Worm (Caenorhabditis elegans) whole organism, young adult: ENCODE data around the gene H01M10.1.

Experiments used
- F33H1.4 ChIP-seq: fragments of 200-800 bp; sonication (Bioruptor generic); IDR thresholded peaks from 2 replicates; pipeline ENCODE4 v1.3.6; 2022; ENCODE audit warnings: missing genetic modification reagents, missing genetic modification characterization, missing compliant biosample characterization
- F37B4.10 ChIP-seq: fragments of 200-800 bp; sonication (Bioruptor generic); IDR thresholded peaks from 2 replicates; pipeline ENCODE4 v1.3.6; 2022; ENCODE audit warnings: missing genetic modification characterization, missing compliant biosample characterization
- F57A8.1 ChIP-seq: fragments of 200-800 bp; sonication (Bioruptor generic); optimal IDR thresholded peaks from 2 replicates; lab custom pipeline; 2018; ENCODE audit warnings: mild to moderate bottlenecking, missing genetic modification characterization, moderate library complexity, missing compliant biosample characterization
- F57C9.4 ChIP-seq: sonication (generic microtip); optimal IDR thresholded peaks from 2 replicates; lab custom pipeline; 2017; ENCODE audit warnings: mild to moderate bottlenecking, missing genetic modification characterization, missing compliant biosample characterization
- Y53G8AR.9 ChIP-seq: fragments of 200-800 bp; sonication (Bioruptor generic); conservative IDR thresholded peaks from 2 replicates; pipeline ENCODE4 v1.3.6; 2022; ENCODE audit warnings: missing genetic modification reagents, missing genetic modification characterization, missing compliant biosample characterization
- Y79H2A.3 ChIP-seq: fragments of 200-800 bp; sonication (Bioruptor generic); conservative IDR thresholded peaks from 2 replicates; pipeline ENCODE4 v1.3.6; 2022; ENCODE audit warnings: missing genetic modification reagents, missing genetic modification characterization, missing compliant biosample characterization
- Y95B8A.8 ChIP-seq: fragments of 200-800 bp; sonication (Bioruptor generic); IDR thresholded peaks from 2 replicates; pipeline ENCODE4 v1.3.6; 2022; ENCODE audit warnings: missing genetic modification reagents, missing genetic modification characterization, missing compliant biosample characterization
- aptf-3 ChIP-seq: fragments of 200-800 bp; sonication (Bioruptor generic); IDR thresholded peaks from 2 replicates; pipeline ENCODE4 v1.3.6; 2022; ENCODE audit warnings: missing genetic modification characterization, missing compliant biosample characterization
- athp-1 ChIP-seq: sonication (generic microtip); optimal IDR thresholded peaks from 2 replicates; lab custom pipeline; 2017; ENCODE audit warnings: mild to moderate bottlenecking, missing genetic modification characterization, missing compliant biosample characterization
- ccch-3 ChIP-seq: fragments of 200-800 bp; sonication (Bioruptor generic); optimal IDR thresholded peaks from 2 replicates; lab custom pipeline; 2018; ENCODE audit warnings: mild to moderate bottlenecking, missing genetic modification characterization, missing compliant biosample characterization
- ceh-58 ChIP-seq: fragments of 200-800 bp; sonication (Bioruptor generic); IDR thresholded peaks from 2 replicates; pipeline ENCODE4 v1.3.6; 2022; ENCODE audit warnings: missing genetic modification characterization, missing compliant biosample characterization
- dox-1 ChIP-seq: fragments of 200-800 bp; sonication (Bioruptor generic); IDR thresholded peaks from 2 replicates; pipeline ENCODE4 v1.3.6; 2022; ENCODE audit warnings: missing genetic modification reagents, missing genetic modification characterization, missing compliant biosample characterization
- egl-18 ChIP-seq: fragments of 200-800 bp; sonication (Bioruptor generic); IDR thresholded peaks from 2 replicates; pipeline ENCODE4 v1.3.6; 2022; ENCODE audit warnings: missing genetic modification reagents, missing genetic modification characterization, missing compliant biosample characterization
- egrh-3 ChIP-seq: fragments of 200-800 bp; sonication (Bioruptor generic); IDR thresholded peaks from 2 replicates; pipeline ENCODE4 v1.3.6; 2022; ENCODE audit warnings: missing genetic modification reagents, missing genetic modification characterization, missing compliant biosample characterization
- ekl-4 ChIP-seq: fragments of 200-800 bp; sonication (Bioruptor generic); IDR thresholded peaks from 2 replicates; pipeline ENCODE4 v1.3.6; 2022; ENCODE audit warnings: missing genetic modification reagents, missing genetic modification characterization, missing compliant biosample characterization
- ets-4 ChIP-seq: fragments of 200-800 bp; sonication (Bioruptor generic); optimal IDR thresholded peaks from 2 replicates; lab custom pipeline; 2018; ENCODE audit warnings: mild to moderate bottlenecking, missing genetic modification characterization, missing compliant biosample characterization
- hmg-1.2 ChIP-seq: fragments of 200-800 bp; sonication (Bioruptor generic); IDR thresholded peaks from 2 replicates; pipeline ENCODE4 v1.3.6; 2022; ENCODE audit warnings: missing genetic modification reagents, missing genetic modification characterization, missing compliant biosample characterization
- hmg-20 ChIP-seq: fragments of 200-800 bp; sonication (Bioruptor generic); IDR thresholded peaks from 2 replicates; pipeline ENCODE4 v1.3.6; 2022; ENCODE audit warnings: missing genetic modification reagents, missing genetic modification characterization, missing compliant biosample characterization
- lin-26 ChIP-seq: fragments of 200-800 bp; sonication (Bioruptor generic); IDR thresholded peaks from 2 replicates; pipeline ENCODE4 v1.3.6; 2022; ENCODE audit warnings: missing genetic modification reagents, missing genetic modification characterization, missing compliant biosample characterization
- lin-35 ChIP-seq, 3 experiments: fragments of 150-350 bp in 2 of 3; sonication (generic microtip) in 1 of 3; optimal IDR thresholded peaks; 2 replicates each; lab custom pipeline; 2014 to 2018; ENCODE audit warnings: missing biosample characterization in 3 of 3, missing genetic modification characterization in 3 of 3, missing genetic modification reagents in 3 of 3
- lin-54 ChIP-seq: fragments of 200-800 bp; sonication (Bioruptor generic); optimal IDR thresholded peaks from 2 replicates; lab custom pipeline; 2018; ENCODE audit warnings: mild to moderate bottlenecking, missing genetic modification characterization, missing compliant biosample characterization
- lir-1 ChIP-seq: fragments of 200-800 bp; sonication (Bioruptor generic); conservative IDR thresholded peaks from 2 replicates; pipeline ENCODE4 v1.3.6; 2022; ENCODE audit warnings: missing genetic modification reagents, missing genetic modification characterization, missing compliant biosample characterization
- madf-3 ChIP-seq: fragments of 200-800 bp; sonication (Bioruptor generic); IDR thresholded peaks from 2 replicates; pipeline ENCODE4 v1.3.6; 2022; ENCODE audit warnings: missing genetic modification reagents, missing genetic modification characterization, missing compliant biosample characterization
- mcd-1 ChIP-seq: fragments of 200-800 bp; sonication (Bioruptor generic); IDR thresholded peaks from 2 replicates; pipeline ENCODE4 v1.3.6; 2022; ENCODE audit warnings: missing genetic modification reagents, missing genetic modification characterization, missing compliant biosample characterization
- mes-4 ChIP-seq: sonication (generic microtip); optimal IDR thresholded peaks from 2 replicates; lab custom pipeline; 2016; ENCODE audit warnings: missing genotype, missing genetic modification characterization, missing compliant biosample characterization
- nfya-1 ChIP-seq: sonication (generic microtip); optimal IDR thresholded peaks from 2 replicates; lab custom pipeline; 2017; ENCODE audit warnings: antibody characterized with exemption, missing compliant biosample characterization, missing genetic modification characterization, borderline replicate concordance; ENCODE audit not compliant: insufficient read depth
- nfya-2 ChIP-seq: fragments of 200-800 bp; sonication (Bioruptor generic); IDR thresholded peaks from 2 replicates; pipeline ENCODE4 v1.3.6; 2022; ENCODE audit warnings: missing genetic modification reagents, missing genetic modification characterization, missing compliant biosample characterization
- nhr-120 ChIP-seq: fragments of 200-800 bp; sonication (Bioruptor generic); IDR thresholded peaks from 2 replicates; pipeline ENCODE4 v1.3.6; 2022; ENCODE audit warnings: missing genetic modification characterization, missing compliant biosample characterization
- nhr-179 ChIP-seq: sonication (generic microtip); optimal IDR thresholded peaks from 2 replicates; lab custom pipeline; 2016; ENCODE audit warnings: mild to moderate bottlenecking, missing genetic modification characterization, missing compliant biosample characterization
- nhr-80 ChIP-seq: sonication (generic microtip); optimal IDR thresholded peaks from 2 replicates; lab custom pipeline; 2016; ENCODE audit warnings: missing genetic modification characterization, missing compliant biosample characterization
- pha-4 ChIP-seq: fragments of 150-350 bp; sonication (generic microtip); optimal IDR thresholded peaks from 2 replicates; lab custom pipeline; 2014; ENCODE audit warnings: missing biosample characterization, missing genetic modification reagents, missing genetic modification characterization
- snpc-1.3 ChIP-seq: sonication (generic microtip); optimal IDR thresholded peaks from 2 replicates; lab custom pipeline; 2017; ENCODE audit warnings: missing genetic modification characterization, mild to moderate bottlenecking, missing compliant biosample characterization, antibody characterized with exemption, moderate library complexity, missing genotype, missing genetic modification reagents; ENCODE audit not compliant: insufficient read depth
- snpc-3.4 ChIP-seq: sonication (generic microtip); optimal IDR thresholded peaks from 2 replicates; lab custom pipeline; 2017; ENCODE audit warnings: missing genetic modification characterization, mild to moderate bottlenecking, missing compliant biosample characterization, antibody characterized with exemption, moderate library complexity, missing genotype, missing genetic modification reagents
- snpc-4 ChIP-seq, 5 experiments: fragments of 150-350 bp in 1 of 5; sonication (generic microtip) in 4 of 5; optimal IDR thresholded peaks; 2 replicates each; lab custom pipeline; 2014 to 2018; ENCODE audit warnings: missing genetic modification characterization in 5 of 5, missing biosample characterization in 3 of 5, antibody characterized with exemption in 2 of 5, mild to moderate bottlenecking in 2 of 5, missing compliant biosample characterization in 2 of 5, missing genotype in 2 of 5, moderate library complexity in 2 of 5, missing genetic modification reagents in 1 of 5
- somi-1 ChIP-seq: fragments of 200-800 bp; sonication (Bioruptor generic); optimal IDR thresholded peaks from 2 replicates; lab custom pipeline; 2018; ENCODE audit warnings: mild to moderate bottlenecking, missing genetic modification characterization, missing compliant biosample characterization
- sptf-2 ChIP-seq: fragments of 200-800 bp; sonication (Bioruptor generic); optimal IDR thresholded peaks from 2 replicates; lab custom pipeline; 2018; ENCODE audit warnings: mild to moderate bottlenecking, missing genetic modification characterization, missing compliant biosample characterization
- xnd-1 ChIP-seq: sonication (generic microtip); optimal IDR thresholded peaks from 2 replicates; lab custom pipeline; 2016; ENCODE audit warnings: missing genotype, missing genetic modification reagents, missing genetic modification characterization, missing compliant biosample characterization
- ztf-28 ChIP-seq: fragments of 200-800 bp; sonication (Bioruptor generic); IDR thresholded peaks from 2 replicates; pipeline ENCODE4 v1.3.6; 2022; ENCODE audit warnings: missing genetic modification reagents, missing genetic modification characterization, missing compliant biosample characterization

Gene H01M10.1

DNA sequence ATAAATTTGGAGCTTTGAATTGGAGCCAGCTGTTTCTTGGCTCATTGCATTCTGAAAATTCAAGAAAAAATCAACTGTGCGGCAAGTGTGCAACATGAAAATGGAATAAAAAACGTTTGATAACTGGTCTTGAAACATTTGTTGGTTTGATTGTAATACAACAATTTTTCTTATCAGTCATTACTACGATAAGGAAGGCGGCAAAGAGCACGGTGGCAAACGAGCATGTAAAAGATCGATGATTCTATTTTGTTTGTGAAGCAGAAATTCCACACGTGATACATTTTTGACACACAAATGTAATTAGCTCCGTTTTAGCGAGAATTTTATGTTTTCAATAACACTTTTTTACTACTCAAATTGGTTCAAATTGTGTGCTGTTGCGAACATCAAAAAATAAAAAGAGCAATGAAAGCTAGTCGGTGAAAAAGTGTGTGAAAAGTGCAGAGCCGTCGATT lies at the start of gene H01M10.1:
Gene H01M10.1, minus strand, starts transcription at position 51 of the 458 bp plus-strand sequence.
- TF ChIP-seq F33H1.4 (GFP tag; lab: Robert Waterston, UW), result no peak
- TF ChIP-seq nhr-80 (tag; lab: Kevin White, UChicago), result peak; percentile 76

DNA sequence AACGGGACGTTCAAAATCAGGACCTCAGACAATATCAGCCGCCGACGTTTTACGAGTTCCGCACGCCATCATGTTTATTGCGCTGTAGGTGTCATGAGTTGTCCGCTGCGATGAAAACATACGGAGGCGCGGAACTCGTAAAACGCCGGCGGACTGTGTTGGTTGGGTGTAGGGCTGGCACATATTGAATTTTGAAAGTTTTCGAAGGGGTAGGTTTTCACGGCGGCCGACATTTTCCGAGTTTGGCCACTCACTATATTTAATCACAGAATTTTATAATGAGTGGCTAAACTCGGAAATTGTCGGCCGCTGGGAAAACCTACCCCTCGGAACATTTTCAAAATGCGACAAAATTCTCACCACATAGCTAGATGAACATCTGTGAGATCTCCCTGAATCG lies 45.8 kb upstream of the H01M10.1 start:
- no peak for TF ChIP-seq snpc-4 (GFP tag; optimal IDR thresholded peaks at IDR 0.05; lab: Kevin White, UChicago)
- peak in 3 of 4 experiments; percentile 9 to 83 (median 64) for TF ChIP-seq snpc-4 (tag; optimal IDR thresholded peaks at IDR 0.05; lab: Kevin White, UChicago)
- TF ChIP-seq lin-26, result no peak
- TF ChIP-seq hmg-1.2 (GFP tag; lab: Robert Waterston, UW), result peak; percentile 38; the same call in 1 of the 2 replicates
- no peak for TF ChIP-seq nfya-1 (tag; lab: Kevin White, UChicago)

DNA sequence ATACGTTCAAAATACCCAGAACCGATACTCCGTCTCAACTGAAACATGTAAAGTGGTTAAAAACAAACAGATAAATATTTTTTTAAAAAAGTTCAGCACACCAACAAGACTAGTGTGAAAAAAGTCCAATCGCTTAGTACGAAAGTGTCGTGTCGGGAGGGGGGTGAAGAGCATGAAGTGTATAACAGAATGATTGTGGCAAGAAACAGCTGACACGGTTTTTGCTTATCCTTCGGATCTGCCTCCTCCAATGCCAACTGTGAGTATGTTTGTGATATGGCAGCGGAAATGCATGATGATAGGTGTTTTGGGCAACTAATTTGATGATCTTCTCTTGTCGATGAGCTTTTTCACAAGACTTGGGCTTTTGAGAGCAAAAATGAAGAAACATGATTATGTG lies 39.9 kb upstream of the H01M10.1 start:
- TF ChIP-seq ekl-4 (no peak), F37B4.10 (no peak)
- TF ChIP-seq, all 124 proteins: peak for 0

ce11 chrX:2615626-2616025 lies 35.3 kb upstream of the H01M10.1 start, which contains the start of gene T03G6.3:
Gene T03G6.3 (minus strand): TSS chrX:2615726.
- no peak for TF ChIP-seq lin-54 (GFP tag; lab: Kevin White, UChicago)
- TF ChIP-seq lin-35 (GFP tag; optimal IDR thresholded peaks at IDR 0.05; lab: Kevin White, UChicago), result no peak
- TF ChIP-seq aptf-3 (GFP tag; lab: Robert Waterston, UW), result no peak
- TF ChIP-seq ztf-28 (GFP tag; lab: Robert Waterston, UW), result no peak
- TF ChIP-seq snpc-1.3 (tag; lab: Kevin White, UChicago), result no peak
- no peak for TF ChIP-seq nhr-179 (tag; lab: Kevin White, UChicago)
- TF ChIP-seq hmg-20 (GFP tag; lab: Robert Waterston, UW), result no peak
- TF ChIP-seq snpc-3.4 (tag; lab: Kevin White, UChicago), result no peak
- TF ChIP-seq Y79H2A.3 (GFP tag; lab: Robert Waterston, UW), result no peak
- no peak for TF ChIP-seq madf-3 (GFP tag; lab: Robert Waterston, UW)
- no peak for TF ChIP-seq athp-1 (tag; lab: Kevin White, UChicago)
- TF ChIP-seq hmg-1.2 (GFP tag; lab: Robert Waterston, UW), result no peak

DNA sequence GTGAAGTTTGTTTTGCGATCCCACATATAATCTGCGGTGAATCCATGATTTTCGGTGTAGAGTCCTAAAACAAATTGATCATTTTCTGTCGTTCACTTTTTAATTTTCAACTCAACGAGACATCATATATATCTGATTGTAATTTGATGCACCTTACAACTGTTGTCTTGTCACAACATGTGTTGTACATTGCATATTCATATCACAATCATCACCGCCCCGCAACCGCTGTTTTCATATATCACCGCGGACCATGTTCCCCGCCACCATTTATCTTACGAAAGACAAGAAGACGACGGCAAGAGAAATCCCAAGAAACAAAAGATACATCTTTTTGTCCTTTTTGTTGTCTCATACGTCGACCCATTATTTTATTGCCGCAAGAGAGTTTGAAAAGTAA lies 33.8 kb upstream of the H01M10.1 start:
- TF ChIP-seq xnd-1 (no peak), Y95B8A.8 (GFP tag; lab: Robert Waterston, UW) (no peak)

DNA sequence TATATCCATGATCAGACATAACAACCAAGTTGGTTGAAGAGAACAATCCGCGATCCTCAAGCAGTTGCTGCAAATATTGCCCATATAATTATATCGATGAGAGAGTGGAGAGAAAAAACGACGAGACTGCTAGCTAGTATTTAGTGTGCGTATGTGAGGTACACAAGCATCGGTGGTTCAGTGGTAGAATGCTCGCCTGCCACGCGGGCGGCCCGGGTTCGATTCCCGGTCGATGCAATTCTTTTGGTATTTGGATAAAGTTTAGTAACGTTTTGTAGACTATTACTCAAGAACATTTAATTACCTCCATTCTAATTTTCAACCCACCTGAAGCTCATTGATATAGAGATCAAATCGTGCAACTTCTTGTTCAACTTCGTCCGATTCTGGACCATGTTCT lies 32.7 kb upstream of the H01M10.1 start:
- peak; percentile 49 for TF ChIP-seq somi-1 (GFP tag; lab: Kevin White, UChicago)
- TF ChIP-seq F57A8.1 (GFP tag; lab: Kevin White, UChicago), result peak; percentile 76
- peak; percentile 63; the same call in 1 of the 2 replicates for TF ChIP-seq lir-1 (GFP tag; lab: Robert Waterston, UW)
- peak; percentile 44; the same call in 1 of the 2 replicates for TF ChIP-seq egrh-3 (GFP tag; lab: Robert Waterston, UW)
- TF ChIP-seq dox-1, result peak; percentile 94
- peak; percentile 48; the same call in 1 of the 2 replicates for TF ChIP-seq egl-18 (GFP tag; lab: Robert Waterston, UW)
- TF ChIP-seq nfya-2 (GFP tag; lab: Robert Waterston, UW), result 0 out of 2 replicates have a peak, but pooled peaks have one; percentile 47
- TF ChIP-seq pha-4 (tag; lab: Kevin White, UChicago), result no peak
- TF ChIP-seq ccch-3, result no peak
- no peak for TF ChIP-seq ceh-58 (GFP tag; lab: Robert Waterston, UW)
- 0 out of 2 replicates have a peak, but pooled peaks have one; percentile 30 for TF ChIP-seq Y53G8AR.9 (GFP tag; lab: Robert Waterston, UW)
- TF ChIP-seq mes-4 (tag; lab: Kevin White, UChicago), result peak; percentile 79
- TF ChIP-seq snpc-1.3 (tag; lab: Kevin White, UChicago), result peak; percentile 64
- TF ChIP-seq ets-4, result no peak
- peak in 1 of 3 experiments; percentile 67 for TF ChIP-seq lin-35 (GFP tag; optimal IDR thresholded peaks at IDR 0.05; lab: Kevin White, UChicago)
- 0 out of 2 replicates have a peak, but pooled peaks have one; percentile 77 for TF ChIP-seq nhr-120 (GFP tag; lab: Robert Waterston, UW)
- TF ChIP-seq mcd-1 (GFP tag; lab: Robert Waterston, UW), result peak; percentile 40
- no peak for TF ChIP-seq sptf-2 (GFP tag; lab: Kevin White, UChicago)
- TF ChIP-seq F57C9.4, result peak; percentile 62
- peak; percentile 84 for TF ChIP-seq hmg-1.2 (GFP tag; lab: Robert Waterston, UW)
